Worm (Caenorhabditis elegans) whole organism, midembryonic: ENCODE data around the gene hcp-3.

Experiments
- T22C8.4 ChIP-seq: fragments of 200-800 bp; sonication (Bioruptor generic); IDR thresholded peaks from 2 replicates; pipeline ENCODE4 v1.3.6; 2022; ENCODE audit warnings: missing genetic modification characterization, missing compliant biosample characterization
- cog-1 ChIP-seq: sonication (generic microtip); optimal IDR thresholded peaks from 2 replicates; lab custom pipeline; 2016; ENCODE audit warnings: missing genetic modification characterization, missing compliant biosample characterization
- flt-1 ChIP-seq: fragments of 200-800 bp; sonication (Bioruptor generic); IDR thresholded peaks from 2 replicates; pipeline ENCODE4 v1.3.6; 2022; ENCODE audit warnings: missing genetic modification characterization, missing compliant biosample characterization
- klf-2 ChIP-seq: fragments of 200-800 bp; sonication (Bioruptor generic); conservative IDR thresholded peaks from 2 replicates; pipeline ENCODE4 v1.3.6; 2022; ENCODE audit warnings: missing genetic modification reagents, missing genetic modification characterization, missing compliant biosample characterization
- med-1 ChIP-seq: sonication (generic microtip); optimal IDR thresholded peaks from 2 replicates; lab custom pipeline; 2017; ENCODE audit warnings: missing genetic modification characterization, mild to moderate bottlenecking, missing compliant biosample characterization, antibody characterized with exemption, missing genetic modification reagents; ENCODE audit not compliant: insufficient read depth
- ref-1 ChIP-seq: fragments of 200-800 bp; sonication (Bioruptor generic); conservative IDR thresholded peaks from 2 replicates; pipeline ENCODE4 v1.3.6; 2022; ENCODE audit warnings: missing genetic modification reagents, missing genetic modification characterization, missing compliant biosample characterization
- tab-1 ChIP-seq: fragments of 200-800 bp; sonication (Bioruptor generic); IDR thresholded peaks from 2 replicates; pipeline ENCODE4 v1.3.6; 2022; ENCODE audit warnings: missing genetic modification characterization, missing compliant biosample characterization
- ztf-23 ChIP-seq: fragments of 200-800 bp; sonication (Bioruptor generic); IDR thresholded peaks from 2 replicates; pipeline ENCODE4 v1.3.6; 2022; ENCODE audit warnings: missing genetic modification reagents, missing genetic modification characterization, missing compliant biosample characterization
- ztf-29 ChIP-seq: fragments of 200-800 bp; sonication (Bioruptor generic); IDR thresholded peaks from 2 replicates; pipeline ENCODE4 v1.3.6; 2022; ENCODE audit warnings: missing genetic modification reagents, missing genetic modification characterization, missing compliant biosample characterization

DNA sequence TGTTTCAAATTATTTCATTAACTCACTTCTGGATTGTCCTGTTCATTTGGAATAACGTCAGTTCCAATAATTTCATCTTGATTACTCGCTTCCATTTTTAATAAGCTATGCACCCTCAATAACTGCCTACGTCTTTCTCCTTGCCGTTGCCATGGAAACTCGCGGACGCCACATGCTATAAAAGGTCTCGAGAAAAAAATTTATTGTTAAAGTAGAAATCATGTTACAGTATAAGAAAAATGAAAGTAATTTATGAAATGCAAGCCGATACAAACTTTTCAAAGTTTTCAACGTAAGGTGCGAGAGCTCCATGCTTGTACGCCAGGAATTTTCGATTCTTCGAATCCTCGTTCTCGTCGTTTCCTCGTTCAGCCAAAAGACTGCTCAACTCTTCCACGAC is 4.2 kb downstream of the hcp-3 start, which contains the start of gene bbs-4:
- TF ChIP-seq med-1 (GFP tag; lab: Kevin White, UChicago) = no peak
- no peak for TF ChIP-seq ztf-23 (GFP tag; lab: Robert Waterston, UW)
- no peak for TF ChIP-seq tab-1
- no peak for TF ChIP-seq ztf-29 (GFP tag; lab: Robert Waterston, UW)
- no peak for TF ChIP-seq flt-1 (GFP tag; lab: Robert Waterston, UW)
- no peak for TF ChIP-seq cog-1 (tag; lab: Kevin White, UChicago)
- TF ChIP-seq T22C8.4 (GFP tag; lab: Robert Waterston, UW) = no peak
- TF ChIP-seq klf-2 (GFP tag; lab: Robert Waterston, UW) = no peak
- TF ChIP-seq ref-1 (GFP tag; lab: Robert Waterston, UW) = no peak
